Worm (Caenorhabditis elegans) whole organism, early embryonic: ENCODE data around the gene npr-12.

Experiments used
- ceh-36 ChIP-seq: sonication (generic microtip); optimal IDR thresholded peaks from 2 replicates; lab custom pipeline; 2016; ENCODE audit warnings: missing genetic modification characterization, inconsistent platforms, missing compliant biosample characterization
- hmbx-1 ChIP-seq: sonication (generic microtip); optimal IDR thresholded peaks from 2 replicates; lab custom pipeline; 2016; ENCODE audit warnings: mild to moderate bottlenecking, missing genetic modification characterization, missing compliant biosample characterization
- sea-1 ChIP-seq: fragments of 200-800 bp; sonication (Bioruptor generic); conservative IDR thresholded peaks from 2 replicates; pipeline ENCODE4 v1.3.6; 2022; ENCODE audit warnings: missing genetic modification characterization, missing compliant biosample characterization

DNA sequence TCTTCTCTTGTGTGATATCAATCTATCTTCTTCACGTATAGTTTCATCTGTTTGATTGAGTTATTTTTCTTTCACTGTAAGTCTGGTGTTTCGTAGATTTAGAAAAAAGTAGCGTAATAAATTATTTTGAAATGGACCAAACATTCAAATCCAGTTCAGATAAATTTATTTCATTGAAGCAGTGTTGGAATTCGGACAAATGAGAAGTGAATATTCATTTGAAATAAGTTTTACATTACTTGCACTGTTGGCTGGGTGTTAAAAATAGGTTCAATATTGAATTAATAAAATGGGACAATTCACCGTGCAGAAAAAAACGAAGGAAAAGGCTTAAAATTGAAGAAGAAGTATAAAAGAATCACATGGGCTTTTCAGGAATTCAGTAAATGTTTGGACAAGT lies 41.2 kb upstream of the npr-12 start:
- TF ChIP-seq ceh-36 (no peak), sea-1 (GFP tag; lab: Robert Waterston, UW) (no peak), hmbx-1 (tag; lab: Kevin White, UChicago) (no peak)
